Worm (Caenorhabditis elegans): ENCODE data around the gene npp-22.

npp-22 gene

DNA sequence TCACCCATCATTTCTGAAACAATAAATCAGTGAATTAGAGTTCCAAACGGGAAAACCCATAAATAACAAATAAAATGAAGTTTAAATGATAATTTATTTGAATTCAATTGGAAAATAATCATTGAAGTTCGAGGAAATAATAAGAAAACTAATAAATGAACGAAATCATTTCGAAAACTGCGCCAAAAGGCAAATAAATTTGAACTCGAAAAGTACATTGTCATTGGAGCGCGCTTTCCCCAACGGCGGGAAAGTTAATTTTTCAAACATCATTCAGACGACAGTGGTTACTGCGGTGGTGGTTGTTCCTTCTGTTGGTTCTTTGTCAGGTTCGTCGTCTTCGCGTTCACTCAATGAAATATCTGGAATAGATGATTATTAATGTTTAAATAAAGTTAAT lies at the start of gene npp-22:
TSS of gene npp-22 (minus strand) at position 13 of the 400 bp plus-strand sequence.
- no peak for TF ChIP-seq ceh-36 (tag; optimal IDR thresholded peaks at IDR 0.05)
- TF ChIP-seq ets-7 (tag; optimal IDR thresholded peaks at IDR 0.05): no peak
- no peak for TF ChIP-seq sea-1 (GFP tag; conservative IDR thresholded peaks at IDR 0.05)
- TF ChIP-seq hmbx-1 (tag; optimal IDR thresholded peaks at IDR 0.05): no peak
- TF ChIP-seq ceh-13 (GFP tag; optimal IDR thresholded peaks at IDR 0.05): no peak
- no peak for TF ChIP-seq flt-1 (GFP tag; IDR thresholded peaks at IDR 0.05)
- TF ChIP-seq aly-1 (tag; optimal IDR thresholded peaks at IDR 0.05): no peak
- no peak for TF ChIP-seq hnd-1 (tag; optimal IDR thresholded peaks at IDR 0.05)
- TF ChIP-seq scrt-1 (GFP tag; IDR thresholded peaks at IDR 0.05): no peak
- TF ChIP-seq pes-1 (GFP tag; IDR thresholded peaks at IDR 0.05): no peak
- no peak for TF ChIP-seq hmg-4 (GFP tag; optimal IDR thresholded peaks at IDR 0.05)
- TF ChIP-seq tbx-37 (GFP tag; conservative IDR thresholded peaks at IDR 0.05): no peak
- no peak for TF ChIP-seq F13C5.2 (tag; optimal IDR thresholded peaks at IDR 0.05)
- TF ChIP-seq tra-4 (tag; optimal IDR thresholded peaks at IDR 0.05): no peak
- no peak for TF ChIP-seq tbx-11 (GFP tag; IDR thresholded peaks at IDR 0.05)
- no peak for TF ChIP-seq B0310.2 (tag; optimal IDR thresholded peaks at IDR 0.05)
- no peak for TF ChIP-seq ama-1 (optimal IDR thresholded peaks at IDR 0.05)

- TF ChIP-seq F13C5.2 (tag; optimal IDR thresholded peaks at IDR 0.05) (peak; percentile 97), B0310.2 (tag; optimal IDR thresholded peaks at IDR 0.05) (peak; percentile 94), tra-4 (tag; optimal IDR thresholded peaks at IDR 0.05) (peak; percentile 91), ets-7 (tag; optimal IDR thresholded peaks at IDR 0.05) (peak; percentile 80), hmbx-1 (tag; optimal IDR thresholded peaks at IDR 0.05) (peak; percentile 80), pes-1 (GFP tag; IDR thresholded peaks at IDR 0.05) (peak; percentile 96), tbx-11 (GFP tag; IDR thresholded peaks at IDR 0.05) (peak; percentile 99), hnd-1 (tag; optimal IDR thresholded peaks at IDR 0.05) (peak; percentile 89), ceh-36 (tag; optimal IDR thresholded peaks at IDR 0.05) (peak; percentile 95), flt-1 (GFP tag; IDR thresholded peaks at IDR 0.05) (peak; percentile 95), scrt-1 (GFP tag; IDR thresholded peaks at IDR 0.05) (peak; percentile 97), ama-1 (optimal IDR thresholded peaks at IDR 0.05) (no peak), hmg-4 (GFP tag; optimal IDR thresholded peaks at IDR 0.05) (peak; percentile 98), sea-1 (GFP tag; conservative IDR thresholded peaks at IDR 0.05) (peak; percentile 99), aly-1 (tag; optimal IDR thresholded peaks at IDR 0.05) (peak; percentile 92), ceh-13 (GFP tag; optimal IDR thresholded peaks at IDR 0.05) (peak; percentile 94), tbx-37 (GFP tag; conservative IDR thresholded peaks at IDR 0.05) (peak; percentile 97)
These were observed 49.7 kb upstream of the npp-22 start, which contains the start of gene F55A11.11 for ce11 chrV:11782809-11783440. F55A11.11 (plus strand) TSS chrV:11783149.

DNA sequence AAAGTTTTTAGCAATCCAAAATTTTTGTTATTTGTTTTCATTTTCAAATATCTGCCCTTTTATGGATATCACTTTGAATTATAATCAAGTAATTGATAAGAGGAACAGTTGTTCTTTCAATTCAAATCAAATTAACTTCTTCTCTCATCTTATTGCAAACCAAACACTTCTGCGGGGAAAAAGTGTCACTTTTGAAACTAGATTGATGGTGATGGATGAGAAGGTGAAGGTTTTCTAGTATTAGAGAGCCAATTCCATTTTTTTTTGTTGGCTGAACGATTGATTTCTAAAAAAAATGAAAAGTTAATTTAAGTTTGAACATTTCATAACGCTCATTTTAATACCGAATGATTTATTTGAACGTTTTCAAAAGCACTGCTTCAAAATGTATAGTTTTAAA lies 46.5 kb upstream of the npp-22 start:
- TF ChIP-seq ceh-36 (tag; optimal IDR thresholded peaks at IDR 0.05): no peak
- no peak for TF ChIP-seq flt-1 (GFP tag; IDR thresholded peaks at IDR 0.05)
- no peak for TF ChIP-seq ceh-13 (GFP tag; optimal IDR thresholded peaks at IDR 0.05)

ce11 chrV:11779310-11779709 lies 46.0 kb upstream of the npp-22 start:
- TF ChIP-seq ama-1 (optimal IDR thresholded peaks at IDR 0.05) (no peak), tra-4 (tag; optimal IDR thresholded peaks at IDR 0.05) (no peak), scrt-1 (GFP tag; IDR thresholded peaks at IDR 0.05) (no peak), ceh-13 (GFP tag; optimal IDR thresholded peaks at IDR 0.05) (no peak), hmbx-1 (tag; optimal IDR thresholded peaks at IDR 0.05) (no peak), hnd-1 (tag; optimal IDR thresholded peaks at IDR 0.05) (no peak), F13C5.2 (tag; optimal IDR thresholded peaks at IDR 0.05) (no peak), hmg-4 (GFP tag; optimal IDR thresholded peaks at IDR 0.05) (no peak), aly-1 (tag; optimal IDR thresholded peaks at IDR 0.05) (no peak), tbx-11 (GFP tag; IDR thresholded peaks at IDR 0.05) (no peak), sea-1 (GFP tag; conservative IDR thresholded peaks at IDR 0.05) (no peak), B0310.2 (tag; optimal IDR thresholded peaks at IDR 0.05) (no peak), ceh-36 (tag; optimal IDR thresholded peaks at IDR 0.05) (no peak), ets-7 (tag; optimal IDR thresholded peaks at IDR 0.05) (no peak), flt-1 (GFP tag; IDR thresholded peaks at IDR 0.05) (no peak), pes-1 (GFP tag; IDR thresholded peaks at IDR 0.05) (no peak), tbx-37 (GFP tag; conservative IDR thresholded peaks at IDR 0.05) (no peak)

ce11 chrV:11777846-11778245 lies 44.6 kb upstream of the npp-22 start:
- TF ChIP-seq tra-4 (tag; optimal IDR thresholded peaks at IDR 0.05) (no peak), aly-1 (tag; optimal IDR thresholded peaks at IDR 0.05) (no peak), hnd-1 (tag; optimal IDR thresholded peaks at IDR 0.05) (no peak)

DNA sequence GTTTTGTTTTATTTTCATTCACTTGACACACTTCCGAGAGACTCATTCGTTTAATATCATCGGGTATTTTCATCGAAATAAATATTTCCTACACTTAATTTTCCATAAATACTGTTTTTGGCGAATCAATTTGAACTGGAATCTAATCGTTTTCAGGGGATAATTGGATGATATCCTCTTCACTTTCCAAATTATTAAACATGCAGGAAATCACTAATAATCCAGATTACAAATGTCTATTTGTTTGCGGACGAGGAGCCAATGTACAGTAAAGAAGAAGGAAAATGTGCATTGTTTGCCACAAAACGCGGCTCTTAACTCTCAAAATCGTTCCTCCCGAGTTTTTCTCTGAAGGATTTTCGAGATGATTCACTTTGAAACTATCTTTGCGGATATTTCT lies 43.3 kb upstream of the npp-22 start, which contains the start of gene F55A11.6:
TSS of gene F55A11.6 (plus strand) at position 301 of the 400 bp plus-strand sequence.
- TF ChIP-seq pes-1 (GFP tag; IDR thresholded peaks at IDR 0.05) (no peak), ceh-36 (tag; optimal IDR thresholded peaks at IDR 0.05) (no peak), hmbx-1 (tag; optimal IDR thresholded peaks at IDR 0.05) (no peak), ama-1 (optimal IDR thresholded peaks at IDR 0.05) (no peak), sea-1 (GFP tag; conservative IDR thresholded peaks at IDR 0.05) (no peak)

DNA sequence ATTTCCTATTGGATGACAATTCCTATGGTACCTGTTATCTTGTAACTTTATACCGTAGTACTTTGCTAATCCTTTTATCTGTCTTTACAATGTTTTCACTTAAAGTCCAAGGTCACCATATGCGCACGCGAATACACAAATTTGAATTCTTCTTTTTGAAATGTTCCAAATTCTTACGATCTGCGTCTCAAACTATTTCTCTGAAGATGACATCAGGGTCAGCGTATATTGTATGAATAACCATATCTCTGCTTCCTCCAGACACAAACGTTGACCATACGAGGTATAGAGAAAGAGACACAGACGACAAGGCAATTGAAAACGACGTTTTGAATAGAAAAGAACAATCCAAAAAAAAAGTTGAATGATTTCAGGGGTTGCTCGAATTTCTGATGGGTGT lies 40.7 kb upstream of the npp-22 start:
- TF ChIP-seq hnd-1 (tag; optimal IDR thresholded peaks at IDR 0.05) (no peak), tbx-11 (GFP tag; IDR thresholded peaks at IDR 0.05) (no peak), sea-1 (GFP tag; conservative IDR thresholded peaks at IDR 0.05) (no peak), flt-1 (GFP tag; IDR thresholded peaks at IDR 0.05) (no peak), scrt-1 (GFP tag; IDR thresholded peaks at IDR 0.05) (no peak), B0310.2 (tag; optimal IDR thresholded peaks at IDR 0.05) (no peak), tra-4 (tag; optimal IDR thresholded peaks at IDR 0.05) (no peak), hmbx-1 (tag; optimal IDR thresholded peaks at IDR 0.05) (no peak)

DNA sequence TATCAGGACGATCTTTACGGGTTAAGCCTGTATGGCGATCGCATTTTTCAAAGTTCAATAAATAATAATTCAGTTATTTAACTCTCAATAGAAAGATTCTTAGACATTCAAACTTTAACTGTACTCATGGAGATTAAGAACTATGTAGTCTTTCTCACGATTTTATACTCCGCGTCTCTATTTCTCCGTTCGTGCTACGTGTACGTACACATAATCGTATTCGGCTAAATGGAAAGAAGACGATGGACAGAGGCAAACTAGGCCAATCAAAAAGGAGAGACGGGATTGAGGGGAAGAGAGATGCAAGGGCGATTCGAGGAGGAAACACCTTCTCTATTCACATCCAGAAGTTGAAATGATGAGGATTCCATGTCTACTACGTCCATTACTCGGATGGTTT lies 40.1 kb upstream of the npp-22 start, which contains the start of gene bus-18:
TSS of gene bus-18 (plus strand) at position 301 of the 400 bp plus-strand sequence.
- no peak for TF ChIP-seq B0310.2 (tag; optimal IDR thresholded peaks at IDR 0.05)

Measured in whole organism, early embryonic.